Fruit fly (Drosophila melanogaster) whole organism, embryonic: ENCODE measurements around the gene nonC.

Experiments used
- Abd-B ChIP-seq: fragments of 200-800 bp; sonication (Bioruptor generic); optimal IDR thresholded peaks from 2 replicates; lab custom pipeline; 2018; ENCODE audit warnings: missing biosample characterization, mild to moderate bottlenecking, missing genetic modification characterization, moderate library complexity
- Asciz ChIP-seq: fragments of 200-800 bp; sonication (Bioruptor generic); optimal IDR thresholded peaks from 2 replicates; lab custom pipeline; 2017; ENCODE audit warnings: missing biosample characterization, mild to moderate bottlenecking, missing genetic modification characterization, missing genetic modification reagents
- CG12071 ChIP-seq: fragments of 200-800 bp; sonication (Bioruptor generic); optimal IDR thresholded peaks from 3 replicates; lab custom pipeline; 2018; ENCODE audit warnings: missing biosample characterization, mild to moderate bottlenecking, missing genetic modification characterization
- CG13894 ChIP-seq: fragments of 200-800 bp; sonication (Bioruptor generic); optimal IDR thresholded peaks from 3 replicates; lab custom pipeline; 2018; ENCODE audit warnings: missing biosample characterization, mild to moderate bottlenecking, missing genetic modification characterization, moderate library complexity
- CG14441 ChIP-seq: fragments of 200-800 bp; sonication (Bioruptor generic); IDR thresholded peaks from 2 replicates; pipeline ENCODE4 v1.3.6; 2022; ENCODE audit warnings: missing biosample characterization, missing genetic modification characterization
- CG15073 ChIP-seq: fragments of 200-800 bp; sonication (Bioruptor generic); optimal IDR thresholded peaks from 2 replicates; lab custom pipeline; 2016; ENCODE audit warnings: missing biosample characterization, missing genetic modification characterization
- CG17359 ChIP-seq: fragments of 200-800 bp; sonication (Bioruptor generic); optimal IDR thresholded peaks from 3 replicates; lab custom pipeline; 2018; ENCODE audit warnings: missing biosample characterization, mild to moderate bottlenecking, missing genetic modification characterization, moderate library complexity
- CG2116 ChIP-seq: fragments of 200-800 bp; sonication (Bioruptor generic); optimal IDR thresholded peaks from 3 replicates; lab custom pipeline; 2018; ENCODE audit warnings: missing biosample characterization, mild to moderate bottlenecking, missing genetic modification characterization
- CG3726 ChIP-seq: fragments of 200-800 bp; sonication (Bioruptor generic); IDR thresholded peaks from 3 replicates; pipeline ENCODE4, ENCODE4 v1.3.6; 2022; ENCODE audit warnings: missing biosample characterization, missing genetic modification characterization
- CG3995 ChIP-seq: fragments of 200-800 bp; sonication (Bioruptor generic); optimal IDR thresholded peaks from 3 replicates; lab custom pipeline; 2016; ENCODE audit warnings: missing biosample characterization, missing genetic modification characterization
- CG4617 ChIP-seq: fragments of 200-800 bp; sonication (Bioruptor generic); optimal IDR thresholded peaks from 3 replicates; lab custom pipeline; 2016; ENCODE audit warnings: missing biosample characterization, missing genetic modification characterization, borderline replicate concordance
- CG7987 ChIP-seq: fragments of 200-800 bp; sonication (Bioruptor generic); optimal IDR thresholded peaks from 2 replicates; lab custom pipeline; 2018; ENCODE audit warnings: missing biosample characterization, mild to moderate bottlenecking, missing genetic modification characterization, moderate library complexity
- CG8359 ChIP-seq: fragments of 200-800 bp; sonication (Bioruptor generic); optimal IDR thresholded peaks from 2 replicates; lab custom pipeline; 2017; ENCODE audit warnings: missing biosample characterization, mild to moderate bottlenecking, missing genetic modification characterization, borderline replicate concordance
- CG9727 ChIP-seq: fragments of 200-800 bp; sonication (Bioruptor generic); optimal IDR thresholded peaks from 3 replicates; lab custom pipeline; 2017; ENCODE audit warnings: missing biosample characterization, mild to moderate bottlenecking, missing genetic modification characterization
- CG9797 ChIP-seq: fragments of 200-800 bp; sonication (Bioruptor generic); optimal IDR thresholded peaks from 3 replicates; lab custom pipeline; 2018; ENCODE audit warnings: missing biosample characterization, mild to moderate bottlenecking, missing genetic modification characterization
- Camta ChIP-seq: fragments of 200-800 bp; sonication (Bioruptor generic); optimal IDR thresholded peaks from 2 replicates; lab custom pipeline; 2016; ENCODE audit warnings: missing biosample characterization, missing genetic modification characterization
- CoRest ChIP-seq: fragments of 200-800 bp; sonication (Bioruptor generic); optimal IDR thresholded peaks from 3 replicates; lab custom pipeline; 2018; ENCODE audit warnings: missing biosample characterization, mild to moderate bottlenecking, missing genetic modification characterization, moderate library complexity
- D19B ChIP-seq: fragments of 200-800 bp; sonication (Bioruptor generic); optimal IDR thresholded peaks from 2 replicates; lab custom pipeline; 2017; ENCODE audit warnings: missing biosample characterization, mild to moderate bottlenecking, missing genetic modification characterization
- Fer3 ChIP-seq: fragments of 200-800 bp; sonication (Bioruptor generic); optimal IDR thresholded peaks from 2 replicates; lab custom pipeline; 2018; ENCODE audit warnings: missing biosample characterization, mild to moderate bottlenecking, missing genetic modification characterization, moderate library complexity
- HLH3B ChIP-seq: fragments of 200-800 bp; sonication (Bioruptor generic); IDR thresholded peaks from 2 replicates; pipeline ENCODE4 v1.3.6; 2022; ENCODE audit warnings: missing biosample characterization, missing genetic modification characterization
- Hr39 ChIP-seq: fragments of >200 bp; optimal IDR thresholded peaks from 2 replicates; lab custom pipeline; 2017
- Mad ChIP-seq: fragments of 200-800 bp; sonication (Bioruptor generic); optimal IDR thresholded peaks from 2 replicates; lab custom pipeline; 2016; ENCODE audit warnings: missing biosample characterization, missing genetic modification characterization
- NC2β ChIP-seq: fragments of 200-800 bp; sonication (Bioruptor generic); optimal IDR thresholded peaks from 2 replicates; lab custom pipeline; 2016; ENCODE audit warnings: missing biosample characterization, missing genetic modification characterization
- Optix ChIP-seq: fragments of 200-800 bp; sonication (Bioruptor generic); IDR thresholded peaks from 3 replicates; pipeline ENCODE4 v1.3.6; 2022; ENCODE audit warnings: missing biosample characterization, missing genetic modification characterization
- Tbp ChIP-seq: fragments of >200 bp; optimal IDR thresholded peaks from 2 replicates; lab custom pipeline; 2018; ENCODE audit warnings: missing biosample characterization, missing genetic modification characterization
- Xrp1 ChIP-seq: fragments of 200-800 bp; sonication (Bioruptor generic); IDR thresholded peaks from 2 replicates; pipeline ENCODE4 v1.3.6; 2022; ENCODE audit warnings: missing biosample characterization, missing genetic modification characterization
- bbx ChIP-seq: fragments of 200-800 bp; sonication (Bioruptor generic); IDR thresholded peaks from 2 replicates; pipeline ENCODE4 v1.3.6; 2022; ENCODE audit warnings: missing biosample characterization, missing genetic modification characterization; ENCODE audit not compliant: partially characterized antibody
- cad ChIP-seq: fragments of >200 bp; optimal IDR thresholded peaks from 2 replicates; lab custom pipeline; 2017; ENCODE audit warnings: missing biosample characterization, missing genetic modification characterization
- cg ChIP-seq: fragments of 200-800 bp; sonication (Bioruptor generic); optimal IDR thresholded peaks from 3 replicates; lab custom pipeline; 2019; ENCODE audit warnings: missing biosample characterization, mild to moderate bottlenecking, missing genetic modification characterization, moderate library complexity
- chif ChIP-seq, 2 experiments: fragments of 200-800 bp; sonication (Bioruptor generic); optimal IDR thresholded peaks; 3 replicates each; lab custom pipeline; 2016; ENCODE audit warnings: missing biosample characterization in 2 of 2, missing genetic modification characterization in 2 of 2
- dpn ChIP-seq, 2 experiments: fragments of 200-800 bp; sonication (Bioruptor generic); optimal IDR thresholded peaks; 3 replicates each; lab custom pipeline; 2016; ENCODE audit warnings: missing biosample characterization in 2 of 2, missing genetic modification characterization in 2 of 2
- dysf ChIP-seq: fragments of 200-800 bp; sonication (Bioruptor generic); IDR thresholded peaks from 3 replicates; pipeline ENCODE4 v1.3.6; 2022; ENCODE audit warnings: missing biosample characterization, missing genetic modification characterization
- emc ChIP-seq: fragments of 200-800 bp; sonication (Bioruptor generic); optimal IDR thresholded peaks from 2 replicates; lab custom pipeline; 2016; ENCODE audit warnings: missing biosample characterization, missing genetic modification characterization
- exex ChIP-seq: fragments of 200-800 bp; sonication (Bioruptor generic); optimal IDR thresholded peaks from 4 replicates; lab custom pipeline; 2018; ENCODE audit warnings: missing biosample characterization, mild to moderate bottlenecking, missing genetic modification characterization, moderate library complexity
- grau ChIP-seq: fragments of 200-800 bp; optimal IDR thresholded peaks from 3 replicates; lab custom pipeline; 2019; ENCODE audit warnings: missing biosample characterization, mild to moderate bottlenecking, missing genetic modification characterization, moderate library complexity
- hkb ChIP-seq, 2 experiments: fragments of 200-800 bp in 1 of 2; fragments of >200 bp in 1 of 2; sonication (Bioruptor generic) in 1 of 2; IDR thresholded peaks in 1 of 2; optimal IDR thresholded peaks in 1 of 2; 2 replicates each; pipeline versions ENCODE4 v1.3.6 to Lab custom; 2017 to 2022; ENCODE audit warnings: missing biosample characterization in 1 of 2, missing genetic modification characterization in 1 of 2
- lilli ChIP-seq: fragments of 200-800 bp; sonication (Bioruptor generic); optimal IDR thresholded peaks from 3 replicates; lab custom pipeline; 2016; ENCODE audit warnings: missing biosample characterization, missing genetic modification characterization
- lola ChIP-seq, 3 experiments: fragments of >200 bp in 2 of 3; fragments of 200-800 bp in 1 of 3; sonication (Bioruptor generic) in 1 of 3; optimal IDR thresholded peaks; 2 replicates each; lab custom pipeline; 2017 to 2019; ENCODE audit warnings: missing biosample characterization in 3 of 3, missing genetic modification characterization in 3 of 3, mild to moderate bottlenecking in 1 of 3, moderate library complexity in 1 of 3
- peb ChIP-seq: fragments of 200-800 bp; sonication (Bioruptor generic); IDR thresholded peaks from 2 replicates; pipeline ENCODE4 v1.3.6; 2022; ENCODE audit warnings: missing biosample characterization, missing genetic modification characterization
- pfk ChIP-seq: fragments of 200-800 bp; sonication (Bioruptor generic); optimal IDR thresholded peaks from 2 replicates; lab custom pipeline; 2018; ENCODE audit warnings: missing biosample characterization, mild to moderate bottlenecking, missing genetic modification characterization, moderate library complexity
- phol ChIP-seq: fragments of 200-800 bp; sonication (Bioruptor generic); optimal IDR thresholded peaks from 3 replicates; lab custom pipeline; 2018; ENCODE audit warnings: missing biosample characterization, mild to moderate bottlenecking, missing genetic modification characterization, moderate library complexity
- psq ChIP-seq: fragments of 200-800 bp; sonication (Bioruptor generic); optimal IDR thresholded peaks from 2 replicates; lab custom pipeline; 2017; ENCODE audit warnings: missing biosample characterization, missing genetic modification characterization
- ranshi ChIP-seq: fragments of 200-800 bp; sonication (Bioruptor generic); IDR thresholded peaks from 2 replicates; pipeline ENCODE4 v1.3.6; 2022; ENCODE audit warnings: missing biosample characterization, missing genetic modification characterization
- rib ChIP-seq: fragments of 200-800 bp; sonication (Bioruptor generic); IDR thresholded peaks from 2 replicates; pipeline ENCODE4 v1.3.6; 2022; ENCODE audit warnings: missing biosample characterization, missing genetic modification characterization
- seq ChIP-seq: fragments of 200-800 bp; sonication (Bioruptor generic); IDR thresholded peaks from 2 replicates; pipeline ENCODE4 v1.3.6; 2022; ENCODE audit warnings: missing biosample characterization, missing genetic modification characterization
- sim ChIP-seq: fragments of 200-800 bp; sonication (Bioruptor generic); IDR thresholded peaks from 2 replicates; pipeline ENCODE4 v1.3.6; 2022; ENCODE audit warnings: missing biosample characterization, missing genetic modification characterization
- tna ChIP-seq: fragments of 200-800 bp; sonication (Bioruptor generic); IDR thresholded peaks from 2 replicates; pipeline ENCODE4 v1.3.6; 2022; ENCODE audit warnings: missing biosample characterization, missing genetic modification characterization; ENCODE audit not compliant: partially characterized antibody
- wdn ChIP-seq: fragments of 200-800 bp; sonication (Bioruptor generic); IDR thresholded peaks from 2 replicates; pipeline ENCODE4 v1.3.6; 2022; ENCODE audit warnings: missing biosample characterization, missing genetic modification characterization

nonC gene

dm6 chrX:6794826-6795225 lies 29.5 kb upstream of the nonC start (continued):
- TF ChIP-seq Optix (GFP tag; lab: Robert Waterston, UW) = 0 out of 3 replicates have a peak, but pooled peaks have one; percentile 36
- 0 out of 2 replicates have a peak, but pooled peaks have one; percentile 45 for TF ChIP-seq Xrp1 (GFP tag; lab: Robert Waterston, UW)
- TF ChIP-seq Asciz (GFP tag; lab: Kevin White, UChicago) = peak; percentile 4
- peak; percentile 30 for TF ChIP-seq phol (tag; lab: Kevin White, UChicago)
- peak; percentile 20 for TF ChIP-seq Abd-B (GFP tag; lab: Kevin White, UChicago)
- no peak for TF ChIP-seq CG2116 (GFP tag; lab: Kevin White, UChicago)
- no peak for TF ChIP-seq lilli (GFP tag; lab: Kevin White, UChicago)
- TF ChIP-seq CG17359 = peak; percentile 43

dm6 chrX:6795987-6796691 lies 28.2 kb upstream of the nonC start:
- TF ChIP-seq dysf (GFP tag; lab: Robert Waterston, UW) = 0 out of 3 replicates have a peak, but pooled peaks have one; percentile 39
- peak; percentile 43 for TF ChIP-seq CoRest
- no peak for TF ChIP-seq CG9797 (GFP tag; lab: Kevin White, UChicago)
- peak; percentile 7 to 46 for TF ChIP-seq dpn (GFP tag; optimal IDR thresholded peaks at IDR 0.05; lab: Kevin White, UChicago)
- no peak for TF ChIP-seq exex
- no peak for TF ChIP-seq NC2β (GFP tag; lab: Kevin White, UChicago)
- TF ChIP-seq emc (GFP tag; lab: Kevin White, UChicago) = no peak
- no peak for TF ChIP-seq hkb (optimal IDR thresholded peaks at IDR 0.05; lab: Kevin White, UChicago)
- no peak for TF ChIP-seq hkb (GFP tag; IDR thresholded peaks at IDR 0.05; lab: Robert Waterston, UW)
- peak; percentile 13 for TF ChIP-seq phol (tag; lab: Kevin White, UChicago)
- TF ChIP-seq CG4617 = no peak
- TF ChIP-seq tna = no peak
- TF ChIP-seq rib (GFP tag; lab: Robert Waterston, UW) = no peak
- no peak for TF ChIP-seq Tbp (GFP tag; lab: Kevin White, UChicago)
- no peak for TF ChIP-seq HLH3B (GFP tag; lab: Robert Waterston, UW)
- no peak for TF ChIP-seq bbx (GFP tag; lab: Robert Waterston, UW)
- no peak for TF ChIP-seq psq
- no peak for TF ChIP-seq seq (GFP tag; lab: Robert Waterston, UW)
- TF ChIP-seq ranshi (GFP tag; lab: Robert Waterston, UW) = no peak
- TF ChIP-seq CG9727 (GFP tag; lab: Kevin White, UChicago) = peak; percentile 12
- TF ChIP-seq cad = no peak
- no peak for TF ChIP-seq Hr39 (lab: Kevin White, UChicago)
- TF ChIP-seq wdn (GFP tag; lab: Robert Waterston, UW) = no peak
- no peak for TF ChIP-seq CG3726
- TF ChIP-seq lola (GFP tag; optimal IDR thresholded peaks at IDR 0.05; lab: Kevin White, UChicago) = no peak
- TF ChIP-seq peb (GFP tag; lab: Robert Waterston, UW) = no peak
- no peak for TF ChIP-seq chif (GFP tag; optimal IDR thresholded peaks at IDR 0.05; lab: Kevin White, UChicago)
- TF ChIP-seq D19B (GFP tag; lab: Kevin White, UChicago) = peak; percentile 11
- TF ChIP-seq CG7987 = no peak
- TF ChIP-seq grau = peak; percentile 13
- peak; percentile 58 for TF ChIP-seq cg
- TF ChIP-seq CG13894 = no peak
- TF ChIP-seq CG15073 (GFP tag; lab: Kevin White, UChicago) = no peak
- no peak for TF ChIP-seq Fer3 (tag; lab: Kevin White, UChicago)
- TF ChIP-seq CG14441 = no peak
- TF ChIP-seq pfk (GFP tag; lab: Kevin White, UChicago) = no peak
- no peak for TF ChIP-seq Camta (GFP tag; lab: Kevin White, UChicago)
- TF ChIP-seq CG12071 (GFP tag; lab: Kevin White, UChicago) = no peak
- no peak for TF ChIP-seq Mad
- TF ChIP-seq sim (GFP tag; lab: Robert Waterston, UW) = no peak
- TF ChIP-seq CG8359 (GFP tag; lab: Kevin White, UChicago) = no peak
- no peak for TF ChIP-seq CG3995
